Fruit fly (Drosophila melanogaster) whole organism, embryonic: ENCODE data around the gene Rbm13.

ENCODE experiments used
- B-H2 ChIP-seq: fragments of 200-800 bp; sonication (Bioruptor generic); optimal IDR thresholded peaks from 2 replicates; lab custom pipeline; 2018; ENCODE audit warnings: missing biosample characterization, mild to moderate bottlenecking, missing genetic modification characterization
- BEAF-32 ChIP-seq: fragments of 200-800 bp; sonication (Bioruptor generic); optimal IDR thresholded peaks from 3 replicates; lab custom pipeline; 2017; ENCODE audit warnings: missing biosample characterization, missing genetic modification characterization, mild to moderate bottlenecking, moderate library complexity, missing genetic modification reagents
- CG15011 ChIP-seq: fragments of 200-800 bp; sonication (Bioruptor generic); optimal IDR thresholded peaks from 3 replicates; lab custom pipeline; 2018; ENCODE audit warnings: missing biosample characterization, mild to moderate bottlenecking, missing genetic modification characterization
- CG15514 ChIP-seq: fragments of 200-800 bp; sonication (Bioruptor generic); optimal IDR thresholded peaks from 3 replicates; lab custom pipeline; 2017; ENCODE audit warnings: missing biosample characterization, missing genetic modification characterization, mild to moderate bottlenecking, moderate library complexity, missing genetic modification reagents
- CG16815 ChIP-seq: fragments of 200-800 bp; sonication (Bioruptor generic); optimal IDR thresholded peaks from 3 replicates; lab custom pipeline; 2017; ENCODE audit warnings: missing biosample characterization, mild to moderate bottlenecking, missing genetic modification characterization
- CG17568 ChIP-seq: fragments of 200-800 bp; sonication (Bioruptor generic); optimal IDR thresholded peaks from 2 replicates; lab custom pipeline; 2018; ENCODE audit warnings: missing biosample characterization, mild to moderate bottlenecking, missing genetic modification characterization, moderate library complexity
- CG3995 ChIP-seq: fragments of 200-800 bp; sonication (Bioruptor generic); optimal IDR thresholded peaks from 3 replicates; lab custom pipeline; 2016; ENCODE audit warnings: missing biosample characterization, missing genetic modification characterization
- CG42726 ChIP-seq: fragments of 200-800 bp; sonication (Bioruptor generic); IDR thresholded peaks from 2 replicates; pipeline ENCODE4 v1.3.6; 2022; ENCODE audit warnings: missing biosample characterization, missing genetic modification characterization; ENCODE audit not compliant: partially characterized antibody
- CG4820 ChIP-seq: fragments of 200-800 bp; sonication (Bioruptor generic); optimal IDR thresholded peaks from 3 replicates; lab custom pipeline; 2016; ENCODE audit warnings: missing biosample characterization, missing genetic modification characterization
- CG6689 ChIP-seq: fragments of 200-800 bp; sonication (Bioruptor generic); IDR thresholded peaks from 2 replicates; pipeline ENCODE4 v1.3.6; 2022; ENCODE audit warnings: missing biosample characterization, missing genetic modification characterization
- CG7372 ChIP-seq: fragments of 200-800 bp; sonication (Bioruptor generic); IDR thresholded peaks from 2 replicates; pipeline ENCODE4 v1.3.6; 2022; ENCODE audit warnings: missing biosample characterization, missing genetic modification characterization
- CG7556 ChIP-seq: fragments of 200-800 bp; sonication (Bioruptor generic); optimal IDR thresholded peaks from 2 replicates; lab custom pipeline; 2017; ENCODE audit warnings: missing biosample characterization, mild to moderate bottlenecking, missing genetic modification characterization
- CG7963 ChIP-seq: fragments of 200-800 bp; sonication (Bioruptor generic); IDR thresholded peaks from 3 replicates; pipeline ENCODE4 v1.3.6; 2022; ENCODE audit warnings: missing biosample characterization, missing genetic modification characterization; ENCODE audit not compliant: partially characterized antibody
- Dp ChIP-seq: fragments of 200-800 bp; sonication (Bioruptor generic); optimal IDR thresholded peaks from 2 replicates; lab custom pipeline; 2018; ENCODE audit warnings: missing biosample characterization, mild to moderate bottlenecking, missing genetic modification characterization, moderate library complexity
- Fer3 ChIP-seq: fragments of 200-800 bp; sonication (Bioruptor generic); optimal IDR thresholded peaks from 2 replicates; lab custom pipeline; 2018; ENCODE audit warnings: missing biosample characterization, mild to moderate bottlenecking, missing genetic modification characterization, moderate library complexity
- GATAe ChIP-seq: fragments of 200-800 bp; sonication (Bioruptor generic); conservative IDR thresholded peaks from 2 replicates; pipeline ENCODE4 v1.3.6; 2022; ENCODE audit warnings: missing biosample characterization, missing genetic modification characterization
- Hand ChIP-seq: fragments of 200-800 bp; sonication (Bioruptor generic); optimal IDR thresholded peaks from 2 replicates; lab custom pipeline; 2017; ENCODE audit warnings: mild to moderate bottlenecking, missing biosample characterization, missing genetic modification reagents, missing genetic modification characterization
- HmgD ChIP-seq: fragments of 200-800 bp; sonication (Bioruptor generic); optimal IDR thresholded peaks from 3 replicates; lab custom pipeline; 2016; ENCODE audit warnings: missing biosample characterization, missing genetic modification characterization
- Max ChIP-seq: fragments of 200-800 bp; sonication (Bioruptor generic); optimal IDR thresholded peaks from 2 replicates; lab custom pipeline; 2016; ENCODE audit warnings: missing biosample characterization, mild to moderate bottlenecking, missing genetic modification characterization
- NC2α ChIP-seq: fragments of 200-800 bp; sonication (Bioruptor generic); optimal IDR thresholded peaks from 2 replicates; lab custom pipeline; 2016; ENCODE audit warnings: missing biosample characterization, missing genetic modification characterization
- NK7.1 ChIP-seq: fragments of 200-800 bp; sonication (Bioruptor generic); optimal IDR thresholded peaks from 3 replicates; lab custom pipeline; 2016; ENCODE audit warnings: missing biosample characterization, missing genetic modification characterization
- NfI ChIP-seq: fragments of 200-800 bp; sonication (Bioruptor generic); optimal IDR thresholded peaks from 3 replicates; lab custom pipeline; 2018; ENCODE audit warnings: missing biosample characterization, mild to moderate bottlenecking, missing genetic modification characterization, moderate library complexity
- Poxn ChIP-seq: fragments of 200-800 bp; sonication (Bioruptor generic); IDR thresholded peaks from 2 replicates; pipeline ENCODE4 v1.3.6; 2022; ENCODE audit warnings: missing biosample characterization, missing genetic modification characterization
- Ptx1 ChIP-seq: fragments of 200-800 bp; sonication (Bioruptor generic); IDR thresholded peaks from 2 replicates; pipeline ENCODE4 v1.3.6; 2022; ENCODE audit warnings: missing biosample characterization, missing genetic modification characterization
- Side ChIP-seq: fragments of 200-800 bp; sonication (Bioruptor generic); optimal IDR thresholded peaks from 2 replicates; lab custom pipeline; 2016; ENCODE audit warnings: missing biosample characterization, missing genetic modification characterization
- ase ChIP-seq: fragments of 200-800 bp; sonication (Bioruptor generic); IDR thresholded peaks from 3 replicates; pipeline ENCODE4 v1.3.6; 2022; ENCODE audit warnings: missing biosample characterization, missing genetic modification characterization
- br ChIP-seq: fragments of >200 bp; optimal IDR thresholded peaks from 2 replicates; lab custom pipeline; 2017
- cad ChIP-seq: fragments of >200 bp; optimal IDR thresholded peaks from 2 replicates; lab custom pipeline; 2017; ENCODE audit warnings: missing biosample characterization, missing genetic modification characterization
- caup ChIP-seq: fragments of 200-800 bp; sonication (Bioruptor generic); optimal IDR thresholded peaks from 3 replicates; lab custom pipeline; 2017; ENCODE audit warnings: missing biosample characterization, mild to moderate bottlenecking, missing genetic modification characterization, moderate library complexity; ENCODE audit not compliant: severe bottlenecking
- cg ChIP-seq: fragments of 200-800 bp; sonication (Bioruptor generic); optimal IDR thresholded peaks from 3 replicates; lab custom pipeline; 2019; ENCODE audit warnings: missing biosample characterization, mild to moderate bottlenecking, missing genetic modification characterization, moderate library complexity
- ci ChIP-seq: fragments of 200-800 bp; sonication (Bioruptor generic); IDR thresholded peaks from 3 replicates; pipeline ENCODE4 v1.3.6; 2022; ENCODE audit warnings: missing biosample characterization, missing genetic modification characterization
- dmrt99B ChIP-seq: fragments of 200-800 bp; sonication (Bioruptor generic); optimal IDR thresholded peaks from 2 replicates; lab custom pipeline; 2018; ENCODE audit warnings: missing biosample characterization, mild to moderate bottlenecking, missing genetic modification characterization, moderate library complexity
- fd3F ChIP-seq: fragments of 200-800 bp; sonication (Bioruptor generic); optimal IDR thresholded peaks from 2 replicates; lab custom pipeline; 2018; ENCODE audit warnings: missing biosample characterization, mild to moderate bottlenecking, missing genetic modification characterization, moderate library complexity
- fd96Cb ChIP-seq: fragments of 200-800 bp; sonication (Bioruptor generic); optimal IDR thresholded peaks from 2 replicates; lab custom pipeline; 2018; ENCODE audit warnings: missing biosample characterization, mild to moderate bottlenecking, missing genetic modification characterization, moderate library complexity
- kah ChIP-seq: fragments of 200-800 bp; sonication (Bioruptor generic); optimal IDR thresholded peaks from 2 replicates; lab custom pipeline; 2018; ENCODE audit warnings: missing biosample characterization, mild to moderate bottlenecking, missing genetic modification characterization
- ken ChIP-seq: fragments of 200-800 bp; sonication (Bioruptor generic); IDR thresholded peaks from 3 replicates; pipeline ENCODE4 v1.3.6; 2022; ENCODE audit warnings: missing biosample characterization, missing genetic modification characterization
- mam ChIP-seq: fragments of 200-800 bp; sonication (Bioruptor generic); optimal IDR thresholded peaks from 3 replicates; lab custom pipeline; 2016; ENCODE audit warnings: missing biosample characterization, missing genetic modification characterization
- oc ChIP-seq: fragments of 200-800 bp; sonication (Bioruptor generic); optimal IDR thresholded peaks from 2 replicates; lab custom pipeline; 2018; ENCODE audit warnings: missing biosample characterization, mild to moderate bottlenecking, missing genetic modification characterization, moderate library complexity
- org-1 ChIP-seq: fragments of 200-800 bp; sonication (Bioruptor generic); optimal IDR thresholded peaks from 2 replicates; lab custom pipeline; 2017; ENCODE audit warnings: missing biosample characterization, missing genetic modification characterization
- pan ChIP-seq, 4 experiments: fragments of >200 bp in 3 of 4; fragments of 200-800 bp in 1 of 4; sonication (Bioruptor generic) in 1 of 4; optimal IDR thresholded peaks in 3 of 4; IDR thresholded peaks in 1 of 4; 2 replicates each; pipeline versions ENCODE4 v1.3.6 to Lab custom; 2017 to 2022; ENCODE audit warnings: missing biosample characterization in 2 of 4, missing genetic modification characterization in 2 of 4, mixed read lengths in 1 of 4
- pzg ChIP-seq: fragments of 200-800 bp; sonication (Bioruptor generic); optimal IDR thresholded peaks from 3 replicates; lab custom pipeline; 2018; ENCODE audit warnings: missing biosample characterization, mild to moderate bottlenecking, missing genetic modification characterization, moderate library complexity
- ranshi ChIP-seq: fragments of 200-800 bp; sonication (Bioruptor generic); IDR thresholded peaks from 2 replicates; pipeline ENCODE4 v1.3.6; 2022; ENCODE audit warnings: missing biosample characterization, missing genetic modification characterization
- scrt ChIP-seq: fragments of 200-800 bp; sonication (Bioruptor generic); optimal IDR thresholded peaks from 2 replicates; lab custom pipeline; 2018; ENCODE audit warnings: missing biosample characterization, mild to moderate bottlenecking, missing genetic modification characterization, moderate library complexity
- sima ChIP-seq: fragments of 200-800 bp; sonication (Bioruptor generic); optimal IDR thresholded peaks from 2 replicates; lab custom pipeline; 2016; ENCODE audit warnings: missing biosample characterization, missing genetic modification characterization
- sisA ChIP-seq: fragments of 200-800 bp; sonication (Bioruptor generic); IDR thresholded peaks from 2 replicates; pipeline ENCODE4 v1.3.6; 2022; ENCODE audit warnings: missing biosample characterization, missing genetic modification characterization
- sr ChIP-seq: fragments of 200-800 bp; sonication (Bioruptor generic); IDR thresholded peaks from 3 replicates; pipeline ENCODE4 v1.3.6; 2022; ENCODE audit warnings: missing biosample characterization, missing genetic modification characterization
- sug ChIP-seq: fragments of 200-800 bp; optimal IDR thresholded peaks from 2 replicates; lab custom pipeline; 2019; ENCODE audit warnings: missing biosample characterization, mild to moderate bottlenecking, missing genetic modification characterization, moderate library complexity
- tin ChIP-seq: fragments of 200-800 bp; sonication (Bioruptor generic); optimal IDR thresholded peaks from 3 replicates; lab custom pipeline; 2016; ENCODE audit warnings: missing biosample characterization, missing genetic modification characterization
- zfh1 ChIP-seq: fragments of 200-800 bp; sonication (Bioruptor generic); IDR thresholded peaks from 3 replicates; pipeline ENCODE4 v1.3.6; 2022; ENCODE audit warnings: missing biosample characterization, missing genetic modification characterization

The Rbm13 gene

DNA sequence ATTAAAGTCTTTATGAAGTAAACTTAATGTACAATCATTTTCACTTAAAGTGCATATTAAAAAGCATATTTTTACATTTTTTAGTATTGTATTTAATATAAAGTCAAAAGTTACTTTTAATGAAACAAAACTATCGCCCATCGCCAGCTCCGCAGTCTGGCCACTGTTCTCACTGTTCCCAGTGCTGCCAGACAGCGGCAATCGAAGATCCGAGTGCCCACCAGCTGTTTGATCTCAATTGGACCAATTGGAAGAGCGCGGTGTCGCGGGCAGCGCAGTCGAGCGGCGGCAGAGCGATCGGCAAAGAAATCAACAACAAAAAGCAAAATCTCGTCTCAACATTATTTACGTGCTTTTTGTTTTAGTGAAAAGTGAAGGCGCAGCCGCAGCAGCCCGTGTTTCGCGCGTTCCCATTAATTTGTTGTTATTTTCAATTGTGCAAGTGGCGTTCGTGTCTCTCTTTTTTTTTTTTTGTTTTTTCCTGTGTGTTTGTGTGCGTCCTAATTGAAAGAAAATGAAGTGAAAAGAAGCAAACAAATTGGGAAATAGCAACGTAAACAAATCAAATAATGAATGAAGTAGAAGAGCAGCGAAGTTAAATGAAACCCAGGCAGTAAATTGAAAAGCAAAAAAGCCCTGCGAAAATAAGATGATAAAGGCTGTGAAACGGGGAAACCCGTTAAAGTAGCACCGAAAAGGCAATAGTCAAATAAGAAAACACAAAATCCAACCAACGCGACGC is 5.5 kb downstream of the Rbm13 start, which contains the start of gene rdgA (continued):
- TF ChIP-seq GATAe (GFP tag; lab: Robert Waterston, UW) (no peak), oc (tag; lab: Kevin White, UChicago) (no peak), ci (GFP tag; lab: Robert Waterston, UW) (peak; percentile 70; the same call in 2 of the 3 replicates), B-H2 (GFP tag; lab: Kevin White, UChicago) (peak; percentile 25), sug (tag; lab: Kevin White, UChicago) (peak; percentile 43), CG42726 (no peak), tin (GFP tag; lab: Kevin White, UChicago) (peak; percentile 8), HmgD (GFP tag; lab: Kevin White, UChicago) (no peak), kah (no peak), sisA (GFP tag; lab: Robert Waterston, UW) (peak; percentile 46), CG6689 (GFP tag; lab: Robert Waterston, UW) (peak; percentile 31; the same call in 1 of the 2 replicates), CG7556 (GFP tag; lab: Kevin White, UChicago) (no peak), br (lab: Kevin White, UChicago) (no peak), NC2α (GFP tag; lab: Kevin White, UChicago) (no peak), mam (GFP tag; lab: Kevin White, UChicago) (peak; percentile 44), pan (optimal IDR thresholded peaks at IDR 0.05; lab: Kevin White, UChicago) (no peak), pan (GFP tag; optimal IDR thresholded peaks at IDR 0.05 in 1 of 2, IDR thresholded peaks at IDR 0.05 in 1 of 2) (peak in 1 of 2 experiments; percentile 61), fd96Cb (tag; lab: Kevin White, UChicago) (no peak), caup (GFP tag; lab: Kevin White, UChicago) (no peak), Poxn (GFP tag; lab: Robert Waterston, UW) (no peak), cg (GFP tag; lab: Kevin White, UChicago) (no peak), ken (peak; percentile 45; the same call in 1 of the 3 replicates), scrt (GFP tag; lab: Kevin White, UChicago) (no peak), cad (GFP tag; lab: Kevin White, UChicago) (no peak), CG16815 (GFP tag; lab: Kevin White, UChicago) (no peak), CG7372 (GFP tag; lab: Robert Waterston, UW) (peak; percentile 29; the same call in 1 of the 2 replicates), ase (GFP tag; lab: Robert Waterston, UW) (peak; percentile 24; the same call in 1 of the 3 replicates), CG7963 (GFP tag; lab: Robert Waterston, UW) (no peak), CG17568 (GFP tag; lab: Kevin White, UChicago) (no peak), ranshi (peak; percentile 48; the same call in 1 of the 2 replicates), pzg (GFP tag; lab: Kevin White, UChicago) (peak; percentile 61), Ptx1 (GFP tag; lab: Robert Waterston, UW) (peak; percentile 53; the same call in 1 of the 2 replicates), Hand (GFP tag; lab: Kevin White, UChicago) (no peak), dmrt99B (tag; lab: Kevin White, UChicago) (no peak), fd3F (GFP tag; lab: Kevin White, UChicago) (no peak), sima (GFP tag; lab: Kevin White, UChicago) (no peak), NK7.1 (GFP tag; lab: Kevin White, UChicago) (no peak), sr (GFP tag; lab: Robert Waterston, UW) (no peak), NfI (GFP tag; lab: Kevin White, UChicago) (peak; percentile 33), CG3995 (GFP tag; lab: Kevin White, UChicago) (peak; percentile 21), Side (GFP tag; lab: Kevin White, UChicago) (no peak), BEAF-32 (GFP tag; lab: Kevin White, UChicago) (peak; percentile 68), Fer3 (tag; lab: Kevin White, UChicago) (no peak), CG15011 (GFP tag; lab: Kevin White, UChicago) (no peak), org-1 (no peak), CG4820 (GFP tag; lab: Kevin White, UChicago) (no peak), Max (GFP tag; lab: Kevin White, UChicago) (no peak), CG15514 (GFP tag; lab: Kevin White, UChicago) (peak; percentile 34), Dp (GFP tag; lab: Kevin White, UChicago) (peak; percentile 13), zfh1 (GFP tag; lab: Robert Waterston, UW) (0 out of 3 replicates have a peak, but pooled peaks have one; percentile 44)
